Fruit fly (Drosophila melanogaster): ENCODE measurements around the gene CG17801.

- no peak for TF ChIP-seq br (GFP tag; optimal IDR thresholded peaks at IDR 0.05)
- TF ChIP-seq dmrt93B (GFP tag; optimal IDR thresholded peaks at IDR 0.05): no peak
- TF ChIP-seq pan (optimal IDR thresholded peaks at IDR 0.05): no peak
- no peak for TF ChIP-seq N (GFP tag; optimal IDR thresholded peaks at IDR 0.05)
- no peak for TF ChIP-seq Hr78 (GFP tag; optimal IDR thresholded peaks at IDR 0.05)
- TF ChIP-seq dl (GFP tag; optimal IDR thresholded peaks at IDR 0.05; ENCODE audit: insufficient read depth in 1 of 2, partially characterized antibody in 2 of 2): no peak
- no peak for TF ChIP-seq Dfd (GFP tag; optimal IDR thresholded peaks at IDR 0.05)
- no peak for TF ChIP-seq Rel (GFP tag; optimal IDR thresholded peaks at IDR 0.05)
- TF ChIP-seq Rel (tag; optimal IDR thresholded peaks at IDR 0.05): peak; percentile 45
- TF ChIP-seq fru (GFP tag; optimal IDR thresholded peaks at IDR 0.05): no peak
- TF ChIP-seq psq (GFP tag; optimal IDR thresholded peaks at IDR 0.05): no peak
- no peak for TF ChIP-seq h (GFP tag; optimal IDR thresholded peaks at IDR 0.05)
Measured at dm6 chr3R:17759773-17760476, 47.0 kb downstream of the CG17801 start.
